2 worm cellular contexts compared by ENCODE assay signal in the genomic region with DNA sequence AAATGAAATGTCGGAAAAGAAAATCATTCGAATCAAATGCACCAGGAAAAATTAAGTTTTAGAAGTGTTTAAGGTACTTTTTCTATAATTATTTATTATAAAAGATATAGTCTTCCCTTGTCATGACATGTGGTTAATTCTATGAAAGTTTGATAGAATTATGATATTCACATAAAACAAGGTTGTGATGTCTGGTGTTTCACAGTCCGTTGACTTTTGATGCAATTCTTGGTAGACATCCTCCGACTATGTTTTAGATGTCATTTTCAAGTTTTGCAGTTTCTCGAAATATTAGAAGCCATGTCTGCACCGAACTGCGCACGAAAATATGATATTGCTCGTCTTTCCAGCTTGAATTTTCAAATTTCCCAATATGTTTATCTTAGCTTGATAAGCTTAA.
TF ChIP-seq lines count a peak whose summit lies in the region.

A gene (plus strand): TSS at position 301 of the 400 bp plus-strand sequence.

TF ChIP-seq in whole organism, L1 larva, 84 proteins besides CTCF, POLR2A, EP300 and RAD21:
- no peak for TF ChIP-seq efl-1 (optimal IDR thresholded peaks at IDR 0.05; lab: Kevin White, UChicago)
- no peak for TF ChIP-seq efl-1 (GFP tag; optimal IDR thresholded peaks at IDR 0.05 in 1 of 2; lab: Kevin White, UChicago)
- TF ChIP-seq fkh-8 (tag; optimal IDR thresholded peaks at IDR 0.05; lab: Kevin White, UChicago) = peak; percentile 10

TF ChIP-seq in whole organism, L4 larva, 104 proteins besides CTCF, POLR2A, EP300 and RAD21:
- TF ChIP-seq ceh-44 (GFP tag; IDR thresholded peaks at IDR 0.05; lab: Robert Waterston, UW) (no peak), nhr-48 (tag; optimal IDR thresholded peaks at IDR 0.05; lab: Kevin White, UChicago) (no peak), aha-1 (tag; lab: Kevin White, UChicago) (peak; percentile 8)
